Worm (Caenorhabditis elegans) whole organism, L2 larva: ENCODE measurements around the gene cct-3.

Source experiments
- alr-1 ChIP-seq: fragments of 150-350 bp; optimal IDR thresholded peaks from 2 replicates; lab custom pipeline; 2014; ENCODE audit warnings: missing biosample characterization, missing genetic modification characterization
- elt-3 ChIP-seq: sonication (generic microtip); optimal IDR thresholded peaks from 2 replicates; lab custom pipeline; 2017; ENCODE audit warnings: missing biosample characterization, missing genetic modification characterization
- fos-1 ChIP-seq: fragments of 150-350 bp; optimal IDR thresholded peaks from 2 replicates; lab custom pipeline; 2014; ENCODE audit warnings: missing biosample characterization, missing genetic modification characterization
- gmeb-1 ChIP-seq: fragments of 150-350 bp; optimal IDR thresholded peaks from 2 replicates; lab custom pipeline; 2014; ENCODE audit warnings: missing biosample characterization, missing genetic modification characterization
- nhr-21 ChIP-seq: fragments of 150-350 bp; optimal IDR thresholded peaks from 2 replicates; lab custom pipeline; 2014; ENCODE audit warnings: missing biosample characterization, missing genetic modification characterization
- nhr-23 ChIP-seq: fragments of 150-350 bp; optimal IDR thresholded peaks from 2 replicates; lab custom pipeline; 2014; ENCODE audit warnings: missing biosample characterization, missing genetic modification reagents, missing genetic modification characterization
- nhr-237 ChIP-seq: fragments of 150-350 bp; optimal IDR thresholded peaks from 2 replicates; lab custom pipeline; 2014; ENCODE audit warnings: missing biosample characterization, missing genetic modification characterization
- nhr-77 ChIP-seq: fragments of 150-350 bp; optimal IDR thresholded peaks from 2 replicates; lab custom pipeline; 2014; ENCODE audit warnings: missing biosample characterization, missing genetic modification characterization
- skn-1 ChIP-seq: sonication (generic microtip); optimal IDR thresholded peaks from 2 replicates; lab custom pipeline; 2017; ENCODE audit warnings: missing biosample characterization, missing genetic modification characterization
- sma-9 ChIP-seq, 2 experiments: fragments of 150-350 bp in 1 of 2; sonication (generic microtip) in 1 of 2; optimal IDR thresholded peaks; 2 replicates each; lab custom pipeline; 2014 to 2016; ENCODE audit warnings: missing genetic modification characterization in 2 of 2, mild to moderate bottlenecking in 1 of 2, missing biosample characterization in 1 of 2, missing compliant biosample characterization in 1 of 2, missing genetic modification reagents in 1 of 2, moderate library complexity in 1 of 2
- snpc-4 ChIP-seq: fragments of 150-350 bp; optimal IDR thresholded peaks from 2 replicates; lab custom pipeline; 2014; ENCODE audit warnings: missing biosample characterization, missing genetic modification characterization
- unc-62 ChIP-seq: fragments of 150-350 bp; optimal IDR thresholded peaks from 2 replicates; lab custom pipeline; 2014; ENCODE audit warnings: missing biosample characterization, missing genetic modification reagents, missing genetic modification characterization
- ztf-11 ChIP-seq: sonication (generic microtip); optimal IDR thresholded peaks from 2 replicates; lab custom pipeline; 2017; ENCODE audit warnings: missing biosample characterization, missing genetic modification characterization

- TF ChIP-seq sma-9 (GFP tag; optimal IDR thresholded peaks at IDR 0.05; lab: Kevin White, UChicago) (no peak), sma-9 (tag; optimal IDR thresholded peaks at IDR 0.05; lab: Kevin White, UChicago) (no peak), fos-1 (tag; lab: Kevin White, UChicago) (no peak), alr-1 (tag; lab: Kevin White, UChicago) (no peak), snpc-4 (no peak), ztf-11 (tag; lab: Kevin White, UChicago) (no peak), nhr-21 (tag; lab: Kevin White, UChicago) (no peak), nhr-23 (tag; lab: Kevin White, UChicago) (no peak), nhr-237 (no peak), elt-3 (tag; lab: Kevin White, UChicago) (no peak), unc-62 (GFP tag; lab: Kevin White, UChicago) (no peak), nhr-77 (tag; lab: Kevin White, UChicago) (no peak), skn-1 (tag; lab: Kevin White, UChicago) (no peak), gmeb-1 (tag; lab: Kevin White, UChicago) (no peak)
Measured at ce11 chrII:2251617-2252016, 18.3 kb downstream of the cct-3 start.
